Worm (Caenorhabditis elegans) whole organism, midembryonic: Measurements from ENCODE around the gene H04M03.12.

Experiments
- T22C8.4 ChIP-seq: fragments of 200-800 bp; sonication (Bioruptor generic); IDR thresholded peaks from 2 replicates; pipeline ENCODE4 v1.3.6; 2022; ENCODE audit warnings: missing genetic modification characterization, missing compliant biosample characterization
- cog-1 ChIP-seq: sonication (generic microtip); optimal IDR thresholded peaks from 2 replicates; lab custom pipeline; 2016; ENCODE audit warnings: missing genetic modification characterization, missing compliant biosample characterization
- flt-1 ChIP-seq: fragments of 200-800 bp; sonication (Bioruptor generic); IDR thresholded peaks from 2 replicates; pipeline ENCODE4 v1.3.6; 2022; ENCODE audit warnings: missing genetic modification characterization, missing compliant biosample characterization
- klf-2 ChIP-seq: fragments of 200-800 bp; sonication (Bioruptor generic); conservative IDR thresholded peaks from 2 replicates; pipeline ENCODE4 v1.3.6; 2022; ENCODE audit warnings: missing genetic modification reagents, missing genetic modification characterization, missing compliant biosample characterization
- med-1 ChIP-seq: sonication (generic microtip); optimal IDR thresholded peaks from 2 replicates; lab custom pipeline; 2017; ENCODE audit warnings: missing genetic modification characterization, mild to moderate bottlenecking, missing compliant biosample characterization, antibody characterized with exemption, missing genetic modification reagents; ENCODE audit not compliant: insufficient read depth
- ref-1 ChIP-seq: fragments of 200-800 bp; sonication (Bioruptor generic); conservative IDR thresholded peaks from 2 replicates; pipeline ENCODE4 v1.3.6; 2022; ENCODE audit warnings: missing genetic modification reagents, missing genetic modification characterization, missing compliant biosample characterization
- tab-1 ChIP-seq: fragments of 200-800 bp; sonication (Bioruptor generic); IDR thresholded peaks from 2 replicates; pipeline ENCODE4 v1.3.6; 2022; ENCODE audit warnings: missing genetic modification characterization, missing compliant biosample characterization
- ztf-23 ChIP-seq: fragments of 200-800 bp; sonication (Bioruptor generic); IDR thresholded peaks from 2 replicates; pipeline ENCODE4 v1.3.6; 2022; ENCODE audit warnings: missing genetic modification reagents, missing genetic modification characterization, missing compliant biosample characterization
- ztf-29 ChIP-seq: fragments of 200-800 bp; sonication (Bioruptor generic); IDR thresholded peaks from 2 replicates; pipeline ENCODE4 v1.3.6; 2022; ENCODE audit warnings: missing genetic modification reagents, missing genetic modification characterization, missing compliant biosample characterization

Gene H04M03.12

ce11 chrIV:5940608-5941007 lies 37.5 kb upstream of the H04M03.12 start:
- TF ChIP-seq ref-1 (GFP tag; lab: Robert Waterston, UW) = no peak
- TF ChIP-seq flt-1 (GFP tag; lab: Robert Waterston, UW) = no peak
- TF ChIP-seq ztf-23 (GFP tag; lab: Robert Waterston, UW) = no peak
- TF ChIP-seq klf-2 (GFP tag; lab: Robert Waterston, UW) = no peak
- TF ChIP-seq tab-1 (GFP tag; lab: Robert Waterston, UW) = no peak
- no peak for TF ChIP-seq cog-1 (tag; lab: Kevin White, UChicago)

- TF ChIP-seq ref-1 (GFP tag; lab: Robert Waterston, UW) (no peak), ztf-23 (GFP tag; lab: Robert Waterston, UW) (no peak), med-1 (GFP tag; lab: Kevin White, UChicago) (no peak), cog-1 (tag; lab: Kevin White, UChicago) (no peak), ztf-29 (GFP tag; lab: Robert Waterston, UW) (no peak), T22C8.4 (no peak), flt-1 (GFP tag; lab: Robert Waterston, UW) (no peak), tab-1 (GFP tag; lab: Robert Waterston, UW) (no peak), klf-2 (GFP tag; lab: Robert Waterston, UW) (no peak)
These were observed 36.8 kb upstream of the H04M03.12 start for ce11 chrIV:5939908-5940307.

ce11 chrIV:5939122-5939521 lies 36.0 kb upstream of the H04M03.12 start, which contains the start of gene mcu-1:
Gene mcu-1 (minus strand): TSS chrIV:5939230.
- no peak for TF ChIP-seq ref-1 (GFP tag; lab: Robert Waterston, UW)
- TF ChIP-seq klf-2 (GFP tag; lab: Robert Waterston, UW) = no peak
- TF ChIP-seq flt-1 (GFP tag; lab: Robert Waterston, UW) = no peak
- TF ChIP-seq ztf-29 (GFP tag; lab: Robert Waterston, UW) = no peak
- no peak for TF ChIP-seq ztf-23 (GFP tag; lab: Robert Waterston, UW)
- no peak for TF ChIP-seq med-1 (GFP tag; lab: Kevin White, UChicago)
- no peak for TF ChIP-seq cog-1 (tag; lab: Kevin White, UChicago)

ce11 chrIV:5937106-5937505 lies 34.0 kb upstream of the H04M03.12 start:
- TF ChIP-seq med-1 (GFP tag; lab: Kevin White, UChicago) = no peak
- TF ChIP-seq tab-1 (GFP tag; lab: Robert Waterston, UW) = no peak
- no peak for TF ChIP-seq ref-1 (GFP tag; lab: Robert Waterston, UW)
- TF ChIP-seq ztf-29 (GFP tag; lab: Robert Waterston, UW) = no peak

- TF ChIP-seq ztf-29 (GFP tag; lab: Robert Waterston, UW) = no peak
- TF ChIP-seq med-1 (GFP tag; lab: Kevin White, UChicago) = no peak
- no peak for TF ChIP-seq ref-1 (GFP tag; lab: Robert Waterston, UW)
These were observed 30.9 kb upstream of the H04M03.12 start, which contains the start of gene H32C10.1 for ce11 chrIV:5934046-5934445. Gene H32C10.1 (plus strand): TSS chrIV:5934346.

- TF ChIP-seq tab-1 (GFP tag; lab: Robert Waterston, UW) = no peak
- TF ChIP-seq ztf-23 (GFP tag; lab: Robert Waterston, UW) = no peak
- TF ChIP-seq med-1 (GFP tag; lab: Kevin White, UChicago) = no peak
- TF ChIP-seq ref-1 (GFP tag; lab: Robert Waterston, UW) = no peak
- no peak for TF ChIP-seq flt-1 (GFP tag; lab: Robert Waterston, UW)
- TF ChIP-seq klf-2 (GFP tag; lab: Robert Waterston, UW) = no peak
- TF ChIP-seq cog-1 (tag; lab: Kevin White, UChicago) = no peak
- no peak for TF ChIP-seq T22C8.4
- no peak for TF ChIP-seq ztf-29 (GFP tag; lab: Robert Waterston, UW)
These were observed 27.2 kb upstream of the H04M03.12 start, which contains the start of gene lin-33 for ce11 chrIV:5930345-5930744. Gene lin-33 (plus strand): TSS chrIV:5930645.

- TF ChIP-seq med-1 (GFP tag; lab: Kevin White, UChicago) (no peak), ztf-29 (GFP tag; lab: Robert Waterston, UW) (no peak), cog-1 (tag; lab: Kevin White, UChicago) (no peak), klf-2 (GFP tag; lab: Robert Waterston, UW) (no peak), flt-1 (GFP tag; lab: Robert Waterston, UW) (no peak)
These were observed 25.8 kb upstream of the H04M03.12 start for ce11 chrIV:5928957-5929356.

ce11 chrIV:5927805-5928204 lies 24.6 kb upstream of the H04M03.12 start:
- TF ChIP-seq ztf-29 (GFP tag; lab: Robert Waterston, UW) = no peak
- TF ChIP-seq cog-1 (tag; lab: Kevin White, UChicago) = no peak
- TF ChIP-seq flt-1 (GFP tag; lab: Robert Waterston, UW) = no peak
- TF ChIP-seq ref-1 (GFP tag; lab: Robert Waterston, UW) = no peak
- TF ChIP-seq klf-2 (GFP tag; lab: Robert Waterston, UW) = no peak
- no peak for TF ChIP-seq ztf-23 (GFP tag; lab: Robert Waterston, UW)
- TF ChIP-seq med-1 (GFP tag; lab: Kevin White, UChicago) = no peak
- TF ChIP-seq T22C8.4 = no peak
- TF ChIP-seq tab-1 (GFP tag; lab: Robert Waterston, UW) = no peak

ce11 chrIV:5926643-5927042 lies 23.5 kb upstream of the H04M03.12 start:
- TF ChIP-seq ztf-23 (GFP tag; lab: Robert Waterston, UW) = no peak
- peak; percentile 20 for TF ChIP-seq cog-1 (tag; lab: Kevin White, UChicago)
- no peak for TF ChIP-seq T22C8.4

ce11 chrIV:5924241-5924640 lies 21.1 kb upstream of the H04M03.12 start:
- no peak for TF ChIP-seq med-1 (GFP tag; lab: Kevin White, UChicago)
- no peak for TF ChIP-seq klf-2 (GFP tag; lab: Robert Waterston, UW)
- TF ChIP-seq ref-1 (GFP tag; lab: Robert Waterston, UW) = no peak
- no peak for TF ChIP-seq T22C8.4
- TF ChIP-seq tab-1 (GFP tag; lab: Robert Waterston, UW) = no peak
- no peak for TF ChIP-seq cog-1 (tag; lab: Kevin White, UChicago)
- no peak for TF ChIP-seq ztf-29 (GFP tag; lab: Robert Waterston, UW)
- no peak for TF ChIP-seq flt-1 (GFP tag; lab: Robert Waterston, UW)
- TF ChIP-seq ztf-23 (GFP tag; lab: Robert Waterston, UW) = no peak
